Worm (Caenorhabditis elegans) whole organism, L2 larva: ENCODE results near the gene her-1.

Source experiments
- ZK546.5 ChIP-seq: sonication (generic microtip); optimal IDR thresholded peaks from 2 replicates; lab custom pipeline; 2017; ENCODE audit warnings: missing biosample characterization, missing genetic modification characterization
- alr-1 ChIP-seq: fragments of 150-350 bp; optimal IDR thresholded peaks from 2 replicates; lab custom pipeline; 2014; ENCODE audit warnings: missing biosample characterization, missing genetic modification characterization
- ama-1 ChIP-seq: fragments of 150-350 bp; optimal IDR thresholded peaks from 2 replicates; lab custom pipeline; 2018; ENCODE audit warnings: inconsistent platforms
- ceh-16 ChIP-seq: fragments of 150-350 bp; optimal IDR thresholded peaks from 2 replicates; lab custom pipeline; 2014; ENCODE audit warnings: missing biosample characterization, missing genetic modification characterization
- dmd-4 ChIP-seq: sonication (generic microtip); optimal IDR thresholded peaks from 2 replicates; lab custom pipeline; 2017; ENCODE audit warnings: missing biosample characterization, missing genetic modification characterization
- egl-27 ChIP-seq: sonication (generic microtip); optimal IDR thresholded peaks from 3 replicates; lab custom pipeline; 2017; ENCODE audit warnings: missing biosample characterization, missing genetic modification reagents, missing genetic modification characterization
- fos-1 ChIP-seq: fragments of 150-350 bp; optimal IDR thresholded peaks from 2 replicates; lab custom pipeline; 2014; ENCODE audit warnings: missing biosample characterization, missing genetic modification characterization
- lin-11 ChIP-seq: fragments of 150-350 bp; sonication (generic microtip); optimal IDR thresholded peaks from 2 replicates; lab custom pipeline; 2014; ENCODE audit warnings: missing biosample characterization, missing genetic modification characterization, inconsistent platforms, mixed read lengths
- mbf-1 ChIP-seq: sonication (generic microtip); optimal IDR thresholded peaks from 2 replicates; lab custom pipeline; 2017; ENCODE audit warnings: missing biosample characterization, missing genetic modification characterization
- unc-62 ChIP-seq: fragments of 150-350 bp; optimal IDR thresholded peaks from 2 replicates; lab custom pipeline; 2014; ENCODE audit warnings: missing biosample characterization, missing genetic modification reagents, missing genetic modification characterization
- ztf-11 ChIP-seq: sonication (generic microtip); optimal IDR thresholded peaks from 2 replicates; lab custom pipeline; 2017; ENCODE audit warnings: missing biosample characterization, missing genetic modification characterization

ce11 chrV:9744934-9745333, 48.1 kb downstream of the her-1 start, which contains the start of gene F58E6.13:
- no peak for TF ChIP-seq dmd-4 (tag; lab: Kevin White, UChicago)
- TF ChIP-seq ama-1 (lab: Kevin White, UChicago), result no peak
- no peak for TF ChIP-seq ceh-16 (tag; lab: Kevin White, UChicago)
- TF ChIP-seq alr-1, result no peak
- TF ChIP-seq mbf-1 (tag; lab: Kevin White, UChicago), result no peak
- TF ChIP-seq unc-62, result no peak
- TF ChIP-seq lin-11 (tag; lab: Kevin White, UChicago), result no peak
- no peak for TF ChIP-seq fos-1 (tag; lab: Kevin White, UChicago)
- TF ChIP-seq ztf-11 (tag; lab: Kevin White, UChicago), result no peak
- TF ChIP-seq ZK546.5, result no peak
- no peak for TF ChIP-seq egl-27 (tag; lab: Kevin White, UChicago)
